Worm (Caenorhabditis elegans) whole organism, L2 larva: ENCODE data around the gene fbxb-104.

Experiments
- ZK546.5 ChIP-seq: sonication (generic microtip); optimal IDR thresholded peaks from 2 replicates; lab custom pipeline; 2017; ENCODE audit warnings: missing biosample characterization, missing genetic modification characterization
- aly-2 ChIP-seq: fragments of 150-350 bp; optimal IDR thresholded peaks from 2 replicates; lab custom pipeline; 2014; ENCODE audit warnings: missing biosample characterization, missing genetic modification characterization
- ama-1 ChIP-seq: fragments of 150-350 bp; optimal IDR thresholded peaks from 2 replicates; lab custom pipeline; 2018; ENCODE audit warnings: inconsistent platforms
- elt-1 ChIP-seq: fragments of 150-350 bp; optimal IDR thresholded peaks from 2 replicates; lab custom pipeline; 2014; ENCODE audit warnings: missing biosample characterization, missing genetic modification characterization
- fos-1 ChIP-seq: fragments of 150-350 bp; optimal IDR thresholded peaks from 2 replicates; lab custom pipeline; 2014; ENCODE audit warnings: missing biosample characterization, missing genetic modification characterization
- mdl-1 ChIP-seq, 2 experiments: fragments of 150-350 bp in 1 of 2; sonication (generic microtip) in 1 of 2; optimal IDR thresholded peaks; 2 replicates each; lab custom pipeline; 2017; ENCODE audit warnings: missing biosample characterization in 2 of 2, missing genetic modification characterization in 2 of 2
- nhr-77 ChIP-seq: fragments of 150-350 bp; optimal IDR thresholded peaks from 2 replicates; lab custom pipeline; 2014; ENCODE audit warnings: missing biosample characterization, missing genetic modification characterization
- sma-3 ChIP-seq: sonication (generic microtip); optimal IDR thresholded peaks from 2 replicates; lab custom pipeline; 2016; ENCODE audit warnings: missing genetic modification reagents, missing genetic modification characterization, missing compliant biosample characterization

- TF ChIP-seq elt-1 (tag; lab: Kevin White, UChicago) (no peak), ama-1 (lab: Kevin White, UChicago) (no peak), fos-1 (no peak), sma-3 (GFP tag; lab: Kevin White, UChicago) (no peak), ZK546.5 (tag; lab: Kevin White, UChicago) (no peak), nhr-77 (tag; lab: Kevin White, UChicago) (no peak), aly-2 (tag; lab: Kevin White, UChicago) (no peak), mdl-1 (tag; optimal IDR thresholded peaks at IDR 0.05; lab: Kevin White, UChicago) (no peak)
Observed at ce11 chrII:3502011-3502410, 24.9 kb upstream of the fbxb-104 start.
